Worm (Caenorhabditis elegans) whole organism, mixed stage, embryonic: Measurements from ENCODE around the gene F48E3.2.

Experiments
- bed-3 ChIP-seq: fragments of 200-800 bp; sonication (Bioruptor generic); optimal IDR thresholded peaks from 3 replicates; lab custom pipeline; 2018; ENCODE audit warnings: mild to moderate bottlenecking, missing genetic modification characterization, moderate library complexity, missing compliant biosample characterization
- blmp-1 ChIP-seq: fragments of 150-350 bp; optimal IDR thresholded peaks from 2 replicates; lab custom pipeline; 2014; ENCODE audit warnings: missing biosample characterization, missing genetic modification characterization
- ceh-39 ChIP-seq: fragments of 150-350 bp; optimal IDR thresholded peaks from 2 replicates; lab custom pipeline; 2014; ENCODE audit warnings: missing biosample characterization, missing genetic modification characterization
- ceh-43 ChIP-seq: fragments of 200-800 bp; sonication (Bioruptor generic); optimal IDR thresholded peaks from 2 replicates; lab custom pipeline; 2018; ENCODE audit warnings: mild to moderate bottlenecking, missing genetic modification characterization, moderate library complexity, missing compliant biosample characterization
- ces-1 ChIP-seq: fragments of 150-350 bp; optimal IDR thresholded peaks from 2 replicates; lab custom pipeline; 2014; ENCODE audit warnings: missing biosample characterization, missing genetic modification reagents, missing genetic modification characterization
- cnd-1 ChIP-seq: fragments of 200-800 bp; sonication (Bioruptor generic); optimal IDR thresholded peaks from 2 replicates; lab custom pipeline; 2018; ENCODE audit warnings: mild to moderate bottlenecking, missing genetic modification characterization, missing compliant biosample characterization
- drap-1 ChIP-seq: fragments of 200-800 bp; sonication (Bioruptor generic); optimal IDR thresholded peaks from 3 replicates; lab custom pipeline; 2018; ENCODE audit warnings: mild to moderate bottlenecking, missing genetic modification characterization, missing compliant biosample characterization
- elt-1 ChIP-seq: sonication (generic microtip); optimal IDR thresholded peaks from 2 replicates; lab custom pipeline; 2017; ENCODE audit warnings: missing genetic modification characterization, mild to moderate bottlenecking, missing compliant biosample characterization, antibody characterized with exemption, moderate library complexity, borderline replicate concordance; ENCODE audit not compliant: insufficient read depth
- elt-3 ChIP-seq: fragments of 150-350 bp; optimal IDR thresholded peaks from 2 replicates; lab custom pipeline; 2014; ENCODE audit warnings: missing biosample characterization, missing genetic modification characterization
- lin-13 ChIP-seq: fragments of 150-350 bp; optimal IDR thresholded peaks from 2 replicates; lab custom pipeline; 2014; ENCODE audit warnings: missing biosample characterization, missing genetic modification characterization
- lin-32 ChIP-seq: fragments of 200-800 bp; sonication (Bioruptor generic); optimal IDR thresholded peaks from 2 replicates; lab custom pipeline; 2018; ENCODE audit warnings: mild to moderate bottlenecking, missing genetic modification characterization, missing compliant biosample characterization
- lsy-2 ChIP-seq: fragments of 150-350 bp; optimal IDR thresholded peaks from 2 replicates; lab custom pipeline; 2014; ENCODE audit warnings: missing biosample characterization, missing genetic modification characterization
- mep-1 ChIP-seq: fragments of 150-350 bp; optimal IDR thresholded peaks from 2 replicates; lab custom pipeline; 2017; ENCODE audit warnings: missing biosample characterization, missing genetic modification reagents, missing genetic modification characterization, inconsistent platforms
- mls-2 ChIP-seq: sonication (generic microtip); optimal IDR thresholded peaks from 2 replicates; lab custom pipeline; 2016; ENCODE audit warnings: mild to moderate bottlenecking, missing genetic modification characterization, moderate library complexity, missing compliant biosample characterization
- nhr-2 ChIP-seq: fragments of 150-350 bp; optimal IDR thresholded peaks from 2 replicates; lab custom pipeline; 2014; ENCODE audit warnings: missing biosample characterization, missing genetic modification characterization
- nhr-237 ChIP-seq: fragments of 150-350 bp; optimal IDR thresholded peaks from 2 replicates; lab custom pipeline; 2014; ENCODE audit warnings: missing biosample characterization, missing genetic modification characterization
- pha-4 ChIP-seq: fragments of 150-350 bp; optimal IDR thresholded peaks from 2 replicates; lab custom pipeline; 2018; ENCODE audit warnings: missing biosample characterization, missing genetic modification reagents, missing genetic modification characterization
- sem-2 ChIP-seq: fragments of 200-800 bp; sonication (Bioruptor generic); optimal IDR thresholded peaks from 2 replicates; lab custom pipeline; 2018; ENCODE audit warnings: mild to moderate bottlenecking, missing genetic modification characterization, missing compliant biosample characterization
- snpc-4 ChIP-seq: fragments of 150-350 bp; optimal IDR thresholded peaks from 2 replicates; lab custom pipeline; 2014; ENCODE audit warnings: missing biosample characterization, missing genetic modification characterization
- sptf-1 ChIP-seq: sonication (generic microtip); optimal IDR thresholded peaks from 2 replicates; lab custom pipeline; 2017; ENCODE audit warnings: mild to moderate bottlenecking, missing genetic modification characterization, moderate library complexity, missing compliant biosample characterization
- tbx-8 ChIP-seq: fragments of 200-800 bp; sonication (Bioruptor generic); optimal IDR thresholded peaks from 2 replicates; lab custom pipeline; 2018; ENCODE audit warnings: mild to moderate bottlenecking, missing genetic modification characterization, moderate library complexity, missing compliant biosample characterization
- unc-120 ChIP-seq: sonication (generic microtip); optimal IDR thresholded peaks from 2 replicates; lab custom pipeline; 2017; ENCODE audit warnings: missing genetic modification characterization, missing compliant biosample characterization; ENCODE audit not compliant: poor library complexity, severe bottlenecking
- unc-39 ChIP-seq: fragments of 150-350 bp; optimal IDR thresholded peaks from 2 replicates; lab custom pipeline; 2014; ENCODE audit warnings: missing biosample characterization, missing genetic modification characterization
- unc-62 ChIP-seq: fragments of 150-350 bp; optimal IDR thresholded peaks from 2 replicates; lab custom pipeline; 2014; ENCODE audit warnings: missing biosample characterization, missing genetic modification reagents, missing genetic modification characterization
- zip-8 ChIP-seq: fragments of 150-350 bp; optimal IDR thresholded peaks from 2 replicates; lab custom pipeline; 2014; ENCODE audit warnings: missing biosample characterization, missing genetic modification characterization

F48E3.2 gene

DNA sequence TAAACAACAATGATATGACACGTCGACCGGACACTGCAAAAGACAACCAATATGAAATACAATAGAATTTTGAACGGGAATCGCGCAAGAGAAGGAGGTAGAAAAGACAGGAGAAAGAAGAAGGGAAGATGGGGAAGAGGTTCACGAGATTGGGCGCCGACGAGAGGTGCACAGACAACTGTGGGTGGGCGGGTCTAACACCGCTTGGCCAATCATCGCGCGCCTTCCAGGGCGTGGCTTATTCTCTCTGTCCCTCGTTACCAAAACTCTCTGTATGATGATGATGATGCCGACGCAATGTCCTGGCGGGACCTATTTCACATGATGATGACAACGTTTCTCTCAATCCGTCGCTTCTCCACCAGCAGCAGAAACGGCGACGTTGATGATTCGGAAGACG is 32.4 kb downstream of the F48E3.2 start:
- TF ChIP-seq unc-62 (GFP tag; lab: Kevin White, UChicago) (no peak), lsy-2 (tag; lab: Kevin White, UChicago) (peak; percentile 61), drap-1 (GFP tag; lab: Kevin White, UChicago) (peak; percentile 24)

DNA sequence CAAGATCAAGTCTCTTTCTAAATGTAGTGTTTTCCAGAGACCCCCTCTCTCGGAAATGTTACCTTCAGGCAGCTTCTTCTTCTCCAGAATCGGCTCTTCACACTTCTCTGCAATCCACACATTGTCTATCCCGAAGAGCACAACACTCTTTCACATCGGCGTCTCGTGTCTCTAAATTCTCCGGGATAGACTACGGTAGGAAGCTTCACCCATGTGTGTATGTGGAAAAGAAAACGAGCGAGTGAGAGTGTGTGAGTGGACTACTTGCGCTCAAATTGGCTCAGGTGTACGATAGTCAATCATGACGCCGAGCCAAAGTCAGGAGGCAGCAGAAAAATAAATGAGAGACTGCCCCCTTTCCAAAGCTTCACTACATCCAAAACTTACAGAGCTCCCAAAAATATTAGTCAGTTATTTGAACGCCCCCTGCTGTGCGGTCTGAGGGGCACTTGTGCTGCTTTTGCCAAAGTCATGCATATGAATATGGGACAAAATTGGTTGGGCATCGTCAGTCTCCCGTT is 35.7 kb downstream of the F48E3.2 start:
- TF ChIP-seq elt-3 (tag; lab: Kevin White, UChicago) (no peak), elt-1 (tag; lab: Kevin White, UChicago) (no peak), lin-32 (GFP tag; lab: Kevin White, UChicago) (no peak), lsy-2 (tag; lab: Kevin White, UChicago) (peak; percentile 64), ces-1 (GFP tag; lab: Kevin White, UChicago) (peak; percentile 29), cnd-1 (tag; lab: Kevin White, UChicago) (peak; percentile 35)

DNA sequence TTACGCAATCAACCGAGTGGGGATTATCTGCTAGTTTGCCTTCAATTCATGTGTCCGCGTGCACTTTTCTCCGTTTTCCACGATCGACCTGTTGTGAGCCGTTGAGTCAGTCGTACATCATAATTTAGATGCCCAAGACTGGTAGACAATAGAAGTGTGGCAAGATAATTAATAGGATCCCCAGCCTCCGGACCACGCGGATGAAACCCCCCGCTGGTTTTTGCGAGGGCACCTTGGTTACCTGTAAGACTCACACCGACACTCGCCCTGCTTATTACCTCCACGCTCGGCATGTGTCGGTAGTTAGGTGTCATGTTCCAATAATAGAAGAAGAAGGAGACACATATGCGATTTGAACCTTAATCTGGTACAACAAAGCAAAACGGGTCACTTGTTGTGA is 37.0 kb downstream of the F48E3.2 start:
- TF ChIP-seq elt-3 (tag; lab: Kevin White, UChicago) (no peak), unc-62 (GFP tag; lab: Kevin White, UChicago) (no peak), unc-39 (tag; lab: Kevin White, UChicago) (peak; percentile 53), drap-1 (GFP tag; lab: Kevin White, UChicago) (no peak), nhr-2 (tag; lab: Kevin White, UChicago) (peak; percentile 30), ceh-43 (GFP tag; lab: Kevin White, UChicago) (peak; percentile 24), mep-1 (tag; lab: Kevin White, UChicago) (no peak)
- TF ChIP-seq, all 35 proteins: peak for 3

DNA sequence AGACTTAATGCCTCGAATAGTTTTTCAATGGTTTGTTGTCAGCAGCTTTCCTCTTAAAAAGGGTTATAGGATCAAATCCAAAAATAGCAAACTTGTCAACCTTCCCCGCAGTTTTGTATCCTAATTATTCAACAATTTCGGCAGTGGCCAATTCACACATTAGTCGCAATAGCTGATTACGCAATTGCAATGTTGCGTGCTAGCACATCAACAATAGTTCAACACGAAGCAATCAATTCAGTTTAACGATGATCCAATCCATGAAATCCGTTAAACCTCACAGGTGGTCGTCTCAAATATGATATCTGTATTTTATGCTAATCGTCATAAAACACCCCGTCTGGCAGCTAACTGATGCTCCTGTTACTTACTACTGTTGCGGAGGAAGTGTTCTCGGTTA is 40.3 kb downstream of the F48E3.2 start:
- TF ChIP-seq zip-8, result peak; percentile 66
- TF ChIP-seq cnd-1 (tag; lab: Kevin White, UChicago), result peak; percentile 5
- no peak for TF ChIP-seq unc-62 (GFP tag; lab: Kevin White, UChicago)
- TF ChIP-seq bed-3, result no peak
- peak; percentile 79 for TF ChIP-seq nhr-2 (tag; lab: Kevin White, UChicago)
- no peak for TF ChIP-seq lsy-2 (tag; lab: Kevin White, UChicago)

DNA sequence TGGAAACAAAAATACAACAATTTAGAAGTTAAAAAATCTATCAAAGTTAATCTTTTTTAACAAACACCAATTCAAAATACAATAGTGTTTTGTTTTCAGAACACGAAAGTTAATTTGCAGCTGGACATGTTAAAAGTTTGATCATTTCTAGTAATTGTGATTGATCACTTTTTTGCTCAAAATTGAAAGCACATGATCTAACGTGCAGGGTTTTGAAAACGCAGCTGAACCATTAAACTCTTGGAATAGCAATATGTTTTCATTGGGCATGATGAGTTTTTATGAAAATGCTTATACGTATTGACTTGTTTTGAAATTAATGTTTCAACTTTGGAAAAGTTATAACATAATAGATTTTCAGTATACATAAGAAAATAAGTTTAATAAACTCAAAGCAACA is 45.6 kb downstream of the F48E3.2 start:
- TF ChIP-seq bed-3 (no peak), snpc-4 (tag; lab: Kevin White, UChicago) (no peak), pha-4 (tag; lab: Kevin White, UChicago) (no peak), blmp-1 (no peak), drap-1 (GFP tag; lab: Kevin White, UChicago) (no peak), unc-120 (no peak), lin-32 (GFP tag; lab: Kevin White, UChicago) (no peak), tbx-8 (GFP tag; lab: Kevin White, UChicago) (no peak), nhr-237 (tag; lab: Kevin White, UChicago) (no peak), mep-1 (tag; lab: Kevin White, UChicago) (no peak), lin-13 (tag; lab: Kevin White, UChicago) (no peak), sem-2 (no peak), ceh-43 (GFP tag; lab: Kevin White, UChicago) (no peak), mls-2 (no peak), ceh-39 (tag; lab: Kevin White, UChicago) (no peak), nhr-2 (tag; lab: Kevin White, UChicago) (no peak), unc-39 (tag; lab: Kevin White, UChicago) (no peak), zip-8 (no peak)

DNA sequence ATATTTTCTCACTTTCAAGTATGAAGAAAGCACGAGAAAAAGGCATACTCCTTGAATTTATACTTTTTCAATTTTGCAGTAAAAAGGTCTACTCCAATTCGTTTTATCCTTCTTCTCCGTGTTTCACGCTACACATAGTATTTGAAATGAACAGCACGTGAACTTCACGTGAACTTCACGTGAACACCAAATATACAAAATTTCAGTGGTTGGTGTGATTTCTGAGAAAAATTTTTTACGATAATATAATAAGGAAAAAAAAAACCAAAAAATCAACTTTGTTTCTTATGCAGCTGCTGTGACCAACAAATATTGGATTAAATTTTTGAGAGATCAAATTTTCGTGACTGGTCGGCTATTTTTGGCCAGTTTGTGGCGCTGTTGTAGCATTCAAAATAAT is 46.4 kb downstream of the F48E3.2 start:
- TF ChIP-seq cnd-1 (tag; lab: Kevin White, UChicago) (no peak), snpc-4 (tag; lab: Kevin White, UChicago) (no peak)

DNA sequence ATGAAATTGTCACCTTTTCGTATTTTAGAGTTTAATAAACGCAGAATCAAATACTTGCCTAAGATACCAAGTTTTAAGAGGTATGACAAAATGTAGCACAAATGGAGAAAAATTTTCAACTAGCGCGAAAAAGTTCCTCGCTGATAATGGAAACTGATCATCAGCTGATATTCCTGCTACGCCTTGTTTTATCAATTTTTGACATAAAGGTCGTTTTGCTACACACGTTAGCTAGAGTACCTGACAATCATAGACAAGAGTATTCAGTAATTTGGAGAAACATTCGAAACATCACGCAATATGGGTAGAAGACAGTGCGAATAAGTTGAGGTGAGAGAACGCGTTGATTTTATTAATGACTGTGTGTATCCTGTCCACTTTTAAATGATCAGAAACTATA is 47.2 kb downstream of the F48E3.2 start:
- TF ChIP-seq lin-13 (tag; lab: Kevin White, UChicago) (no peak), elt-1 (tag; lab: Kevin White, UChicago) (no peak), snpc-4 (tag; lab: Kevin White, UChicago) (no peak), tbx-8 (GFP tag; lab: Kevin White, UChicago) (no peak), sptf-1 (tag; lab: Kevin White, UChicago) (no peak), drap-1 (GFP tag; lab: Kevin White, UChicago) (no peak), mls-2 (no peak), ceh-43 (GFP tag; lab: Kevin White, UChicago) (no peak), nhr-237 (tag; lab: Kevin White, UChicago) (no peak)
